Fruit fly (Drosophila melanogaster) whole organism, embryonic: Measurements from ENCODE around the gene AstC-R1.

Experiments used
- Abd-B ChIP-seq: fragments of 200-800 bp; sonication (Bioruptor generic); optimal IDR thresholded peaks from 2 replicates; lab custom pipeline; 2018; ENCODE audit warnings: missing biosample characterization, mild to moderate bottlenecking, missing genetic modification characterization, moderate library complexity
- C15 ChIP-seq: fragments of 200-800 bp; sonication (Bioruptor generic); IDR thresholded peaks from 3 replicates; pipeline ENCODE4 v1.3.6; 2022; ENCODE audit warnings: missing biosample characterization, missing genetic modification characterization
- CG10147 ChIP-seq: fragments of 200-800 bp; sonication (Bioruptor generic); optimal IDR thresholded peaks from 2 replicates; lab custom pipeline; 2019; ENCODE audit warnings: missing biosample characterization, mild to moderate bottlenecking, missing genetic modification characterization, moderate library complexity
- CG12744 ChIP-seq: fragments of 200-800 bp; sonication (Bioruptor generic); optimal IDR thresholded peaks from 2 replicates; lab custom pipeline; 2016; ENCODE audit warnings: missing biosample characterization, missing genetic modification characterization
- CG12769 ChIP-seq: fragments of 200-800 bp; sonication (Bioruptor generic); optimal IDR thresholded peaks from 2 replicates; lab custom pipeline; 2019; ENCODE audit warnings: missing biosample characterization, mild to moderate bottlenecking, missing genetic modification characterization, moderate library complexity
- CG14014 ChIP-seq: fragments of 200-800 bp; sonication (Bioruptor generic); IDR thresholded peaks from 2 replicates; pipeline ENCODE4 v1.3.6; 2022; ENCODE audit warnings: missing biosample characterization, missing genetic modification characterization
- CG14050 ChIP-seq: fragments of 200-800 bp; sonication (Bioruptor generic); IDR thresholded peaks from 3 replicates; pipeline ENCODE4 v1.3.6; 2022; ENCODE audit warnings: missing biosample characterization, missing genetic modification characterization
- CG1529 ChIP-seq: fragments of 200-800 bp; sonication (Bioruptor generic); optimal IDR thresholded peaks from 3 replicates; lab custom pipeline; 2018; ENCODE audit warnings: missing biosample characterization, missing genetic modification characterization
- CG17359 ChIP-seq: fragments of 200-800 bp; sonication (Bioruptor generic); optimal IDR thresholded peaks from 3 replicates; lab custom pipeline; 2018; ENCODE audit warnings: missing biosample characterization, mild to moderate bottlenecking, missing genetic modification characterization, moderate library complexity
- CG18011 ChIP-seq: fragments of 200-800 bp; sonication (Bioruptor generic); optimal IDR thresholded peaks from 2 replicates; lab custom pipeline; 2017; ENCODE audit warnings: missing biosample characterization, missing genetic modification characterization, mild to moderate bottlenecking, moderate library complexity, missing genotype
- CG2129 ChIP-seq: fragments of 200-800 bp; sonication (Bioruptor generic); IDR thresholded peaks from 2 replicates; pipeline ENCODE4 v1.3.6; 2022; ENCODE audit warnings: missing biosample characterization, missing genetic modification characterization; ENCODE audit not compliant: partially characterized antibody
- CG2199 ChIP-seq: fragments of 200-800 bp; sonication (Bioruptor generic); IDR thresholded peaks from 3 replicates; pipeline ENCODE4 v1.3.6; 2022; ENCODE audit warnings: missing biosample characterization, missing genetic modification characterization
- CG32532 ChIP-seq: fragments of 200-800 bp; sonication (Bioruptor generic); IDR thresholded peaks from 2 replicates; pipeline ENCODE4 v1.3.6; 2022; ENCODE audit warnings: missing biosample characterization, missing genetic modification characterization
- CG32767 ChIP-seq: fragments of 200-800 bp; sonication (Bioruptor generic); IDR thresholded peaks from 2 replicates; pipeline ENCODE4 v1.3.6; 2022; ENCODE audit warnings: missing biosample characterization, missing genetic modification characterization
- CG33557 ChIP-seq: fragments of 200-800 bp; sonication (Bioruptor generic); optimal IDR thresholded peaks from 2 replicates; lab custom pipeline; 2019; ENCODE audit warnings: missing biosample characterization, mild to moderate bottlenecking, missing genetic modification characterization, moderate library complexity
- CG3847 ChIP-seq: fragments of 200-800 bp; sonication (Bioruptor generic); IDR thresholded peaks from 2 replicates; pipeline ENCODE4 v1.3.6; 2022; ENCODE audit warnings: missing biosample characterization, missing genetic modification characterization
- CG42726 ChIP-seq: fragments of 200-800 bp; sonication (Bioruptor generic); IDR thresholded peaks from 2 replicates; pipeline ENCODE4 v1.3.6; 2022; ENCODE audit warnings: missing biosample characterization, missing genetic modification characterization; ENCODE audit not compliant: partially characterized antibody
- CG4282 ChIP-seq: fragments of 200-800 bp; sonication (Bioruptor generic); optimal IDR thresholded peaks from 2 replicates; lab custom pipeline; 2016; ENCODE audit warnings: missing biosample characterization, missing genetic modification characterization
- CG4360 ChIP-seq: fragments of 200-800 bp; sonication (Bioruptor generic); IDR thresholded peaks from 2 replicates; pipeline ENCODE4 v1.3.6; 2022; ENCODE audit warnings: missing biosample characterization, missing genetic modification characterization
- CG4820 ChIP-seq: fragments of 200-800 bp; sonication (Bioruptor generic); optimal IDR thresholded peaks from 3 replicates; lab custom pipeline; 2016; ENCODE audit warnings: missing biosample characterization, missing genetic modification characterization
- CG4854 ChIP-seq: fragments of 200-800 bp; sonication (Bioruptor generic); optimal IDR thresholded peaks from 2 replicates; lab custom pipeline; 2016; ENCODE audit warnings: missing biosample characterization, missing genetic modification characterization, inconsistent platforms
- CHES-1-like ChIP-seq: fragments of 200-800 bp; sonication (Bioruptor generic); optimal IDR thresholded peaks from 2 replicates; lab custom pipeline; 2016; ENCODE audit warnings: missing biosample characterization, missing genetic modification characterization
- E2f1 ChIP-seq: fragments of 200-800 bp; sonication (Bioruptor generic); IDR thresholded peaks from 2 replicates; pipeline ENCODE4 v1.3.6; 2022; ENCODE audit warnings: missing biosample characterization, missing genetic modification characterization
- Ets65A ChIP-seq: fragments of 200-800 bp; sonication (Bioruptor generic); peaks from one replicate; lab custom pipeline; 2016; ENCODE audit warnings: missing biosample characterization, missing genetic modification characterization
- Meics ChIP-seq: fragments of 200-800 bp; sonication (Bioruptor generic); optimal IDR thresholded peaks from 2 replicates; lab custom pipeline; 2017; ENCODE audit warnings: missing biosample characterization, mild to moderate bottlenecking, missing genetic modification characterization
- Mes4 ChIP-seq: fragments of 200-800 bp; sonication (Bioruptor generic); optimal IDR thresholded peaks from 2 replicates; lab custom pipeline; 2016; ENCODE audit warnings: missing biosample characterization, missing genetic modification characterization
- NFAT ChIP-seq: fragments of 200-800 bp; sonication (Bioruptor generic); IDR thresholded peaks from 2 replicates; pipeline ENCODE4 v1.3.6; 2022; ENCODE audit warnings: missing biosample characterization, missing genetic modification characterization
- Nf-YB ChIP-seq: fragments of 200-800 bp; sonication (Bioruptor generic); optimal IDR thresholded peaks from 3 replicates; lab custom pipeline; 2019; ENCODE audit warnings: missing biosample characterization, mild to moderate bottlenecking, missing genetic modification characterization, moderate library complexity
- Pdp1 ChIP-seq, 2 experiments: fragments of 200-800 bp; sonication (Bioruptor generic); optimal IDR thresholded peaks; 3 replicates each; lab custom pipeline; 2016; ENCODE audit warnings: missing biosample characterization in 2 of 2, missing genetic modification characterization in 2 of 2, mild to moderate bottlenecking in 1 of 2, moderate library complexity in 1 of 2
- Ravus ChIP-seq: fragments of 200-800 bp; sonication (Bioruptor generic); IDR thresholded peaks from 2 replicates; pipeline ENCODE4 v1.3.6; 2022; ENCODE audit warnings: missing biosample characterization, missing genetic modification characterization
- Sox102F ChIP-seq: fragments of 200-800 bp; sonication (Bioruptor generic); optimal IDR thresholded peaks from 2 replicates; lab custom pipeline; 2018; ENCODE audit warnings: missing biosample characterization, mild to moderate bottlenecking, missing genetic modification characterization, moderate library complexity
- Xrp1 ChIP-seq: fragments of 200-800 bp; sonication (Bioruptor generic); IDR thresholded peaks from 2 replicates; pipeline ENCODE4 v1.3.6; 2022; ENCODE audit warnings: missing biosample characterization, missing genetic modification characterization
- amos ChIP-seq: fragments of 200-800 bp; sonication (Bioruptor generic); IDR thresholded peaks from 2 replicates; pipeline ENCODE4 v1.3.6; 2022; ENCODE audit warnings: missing biosample characterization, missing genetic modification characterization; ENCODE audit not compliant: partially characterized antibody
- aop ChIP-seq: fragments of 200-800 bp; sonication (Bioruptor generic); IDR thresholded peaks from 2 replicates; pipeline ENCODE4 v1.3.6; 2022; ENCODE audit warnings: missing biosample characterization, missing genetic modification characterization
- ato ChIP-seq: fragments of 200-800 bp; sonication (Bioruptor generic); IDR thresholded peaks from 2 replicates; pipeline ENCODE4 v1.3.6; 2022; ENCODE audit warnings: missing biosample characterization, missing genetic modification characterization; ENCODE audit not compliant: partially characterized antibody
- cg ChIP-seq: fragments of 200-800 bp; sonication (Bioruptor generic); optimal IDR thresholded peaks from 3 replicates; lab custom pipeline; 2019; ENCODE audit warnings: missing biosample characterization, mild to moderate bottlenecking, missing genetic modification characterization, moderate library complexity
- chif ChIP-seq, 2 experiments: fragments of 200-800 bp; sonication (Bioruptor generic); optimal IDR thresholded peaks; 3 replicates each; lab custom pipeline; 2016; ENCODE audit warnings: missing biosample characterization in 2 of 2, missing genetic modification characterization in 2 of 2
- dpn ChIP-seq, 2 experiments: fragments of 200-800 bp; sonication (Bioruptor generic); optimal IDR thresholded peaks; 3 replicates each; lab custom pipeline; 2016; ENCODE audit warnings: missing biosample characterization in 2 of 2, missing genetic modification characterization in 2 of 2
- ewg ChIP-seq: fragments of 200-800 bp; sonication (Bioruptor generic); optimal IDR thresholded peaks from 3 replicates; lab custom pipeline; 2017; ENCODE audit warnings: mild to moderate bottlenecking, missing biosample characterization, missing genetic modification reagents, missing genetic modification characterization
- gem ChIP-seq: fragments of 200-800 bp; sonication (Bioruptor generic); optimal IDR thresholded peaks from 2 replicates; lab custom pipeline; 2019; ENCODE audit warnings: missing biosample characterization, mild to moderate bottlenecking, missing genetic modification characterization, moderate library complexity
- nmo ChIP-seq: fragments of 200-800 bp; sonication (Bioruptor generic); optimal IDR thresholded peaks from 2 replicates; lab custom pipeline; 2018; ENCODE audit warnings: missing biosample characterization, mild to moderate bottlenecking, missing genetic modification characterization, moderate library complexity
- nom ChIP-seq: fragments of 200-800 bp; sonication (Bioruptor generic); optimal IDR thresholded peaks from 2 replicates; lab custom pipeline; 2017; ENCODE audit warnings: missing biosample characterization, missing genetic modification characterization, mild to moderate bottlenecking, moderate library complexity, missing genetic modification reagents
- pho ChIP-seq: fragments of 200-800 bp; sonication (Bioruptor generic); optimal IDR thresholded peaks from 2 replicates; lab custom pipeline; 2016; ENCODE audit warnings: missing biosample characterization, missing genetic modification characterization
- run ChIP-seq: fragments of 200-800 bp; sonication (Bioruptor generic); optimal IDR thresholded peaks from 3 replicates; lab custom pipeline; 2018; ENCODE audit warnings: missing biosample characterization, mild to moderate bottlenecking, missing genetic modification characterization
- salm ChIP-seq: fragments of 200-800 bp; sonication (Bioruptor generic); optimal IDR thresholded peaks from 2 replicates; lab custom pipeline; 2018; ENCODE audit warnings: missing biosample characterization, mild to moderate bottlenecking, missing genetic modification characterization
- sim ChIP-seq: fragments of 200-800 bp; sonication (Bioruptor generic); IDR thresholded peaks from 2 replicates; pipeline ENCODE4 v1.3.6; 2022; ENCODE audit warnings: missing biosample characterization, missing genetic modification characterization
- sob ChIP-seq: fragments of 200-800 bp; sonication (Bioruptor generic); IDR thresholded peaks from 2 replicates; pipeline ENCODE4 v1.3.6; 2022; ENCODE audit warnings: missing biosample characterization, missing genetic modification characterization
- ssp ChIP-seq: fragments of 200-800 bp; sonication (Bioruptor generic); IDR thresholded peaks from 2 replicates; pipeline ENCODE4 v1.3.6; 2022; ENCODE audit warnings: missing biosample characterization, missing genetic modification characterization
- tio ChIP-seq: fragments of 200-800 bp; sonication (Bioruptor generic); optimal IDR thresholded peaks from 2 replicates; lab custom pipeline; 2017; ENCODE audit warnings: missing biosample characterization, missing genetic modification characterization, inconsistent platforms
- wek ChIP-seq: fragments of 200-800 bp; sonication (Bioruptor generic); optimal IDR thresholded peaks from 3 replicates; lab custom pipeline; 2018; ENCODE audit warnings: missing biosample characterization, mild to moderate bottlenecking, missing genetic modification characterization, moderate library complexity
- wor ChIP-seq: fragments of 200-800 bp; sonication (Bioruptor generic); IDR thresholded peaks from 2 replicates; pipeline ENCODE4 v1.3.6; 2022; ENCODE audit warnings: missing biosample characterization, missing genetic modification characterization

AstC-R1 gene

dm6 chr3L:18625786-18626185, 65.7 kb downstream of the AstC-R1 start, which contains the start of gene MYPT-75D (continued):
- TF ChIP-seq Meics (GFP tag; lab: Kevin White, UChicago) (peak; percentile 47), CG32532 (GFP tag; lab: Robert Waterston, UW) (peak; percentile 29; the same call in 1 of the 2 replicates), CG17359 (tag; lab: Kevin White, UChicago) (peak; percentile 35), pho (peak; percentile 18), Xrp1 (0 out of 2 replicates have a peak, but pooled peaks have one; percentile 6), nom (GFP tag; lab: Kevin White, UChicago) (peak; percentile 35), CG14050 (GFP tag; lab: Robert Waterston, UW) (no peak), dpn (GFP tag; optimal IDR thresholded peaks at IDR 0.05; lab: Kevin White, UChicago) (peak in 1 of 2 experiments; percentile 27), Abd-B (GFP tag; lab: Kevin White, UChicago) (no peak), NFAT (GFP tag; lab: Robert Waterston, UW) (peak; percentile 46; the same call in 1 of the 2 replicates), ato (GFP tag; lab: Robert Waterston, UW) (peak; percentile 88), C15 (GFP tag; lab: Robert Waterston, UW) (no peak), salm (peak; percentile 5), tio (no peak), Pdp1 (GFP tag; optimal IDR thresholded peaks at IDR 0.05; lab: Kevin White, UChicago) (peak in 1 of 2 experiments; percentile 56), CG4854 (no peak), CG42726 (GFP tag; lab: Robert Waterston, UW) (peak; percentile 90), CG4282 (GFP tag; lab: Kevin White, UChicago) (peak; percentile 41), CG3847 (no peak), Ravus (GFP tag; lab: Robert Waterston, UW) (no peak), Nf-YB (peak; percentile 23), ewg (no peak), ssp (no peak), CG10147 (no peak), sim (no peak), CG4360 (GFP tag; lab: Robert Waterston, UW) (no peak), CG4820 (GFP tag; lab: Kevin White, UChicago) (no peak), CG2129 (peak; percentile 81), CG33557 (GFP tag; lab: Kevin White, UChicago) (peak; percentile 24), Sox102F (GFP tag; lab: Kevin White, UChicago) (no peak), CG18011 (GFP tag; lab: Kevin White, UChicago) (no peak), wor (GFP tag; lab: Robert Waterston, UW) (no peak), wek (GFP tag; lab: Kevin White, UChicago) (peak; percentile 13), CHES-1-like (peak; percentile 62), chif (GFP tag; optimal IDR thresholded peaks at IDR 0.05; lab: Kevin White, UChicago) (no peak), CG12744 (GFP tag; lab: Kevin White, UChicago) (no peak), CG1529 (no peak), aop (GFP tag; lab: Robert Waterston, UW) (no peak), CG12769 (peak; percentile 73), sob (GFP tag; lab: Robert Waterston, UW) (0 out of 2 replicates have a peak, but pooled peaks have one; percentile 33), CG2199 (GFP tag; lab: Robert Waterston, UW) (peak; percentile 88; the same call in 2 of the 3 replicates), CG32767 (no peak), cg (GFP tag; lab: Kevin White, UChicago) (peak; percentile 58), E2f1 (no peak), Mes4 (peak; percentile 39), gem (no peak), Ets65A (no peak), run (tag; lab: Kevin White, UChicago) (no peak), amos (peak; percentile 96), CG14014 (GFP tag; lab: Robert Waterston, UW) (no peak), nmo (GFP tag; lab: Kevin White, UChicago) (peak; percentile 44)
